Worm (Caenorhabditis elegans) whole organism, late embryonic: Measurements from ENCODE around the gene srz-10.

Source experiments
- C08G9.2 ChIP-seq: sonication (generic microtip); optimal IDR thresholded peaks from 2 replicates; lab custom pipeline; 2016; ENCODE audit warnings: mild to moderate bottlenecking, missing genetic modification characterization, moderate library complexity, missing compliant biosample characterization
- C38D4.7 ChIP-seq: fragments of 200-800 bp; sonication (Bioruptor generic); optimal IDR thresholded peaks from 2 replicates; lab custom pipeline; 2018; ENCODE audit warnings: mild to moderate bottlenecking, missing genetic modification characterization, moderate library complexity, missing compliant biosample characterization
- F13H6.1 ChIP-seq: sonication (generic microtip); optimal IDR thresholded peaks from 2 replicates; lab custom pipeline; 2016; ENCODE audit warnings: missing genetic modification characterization, missing compliant biosample characterization
- K09A11.1 ChIP-seq: sonication (generic microtip); optimal IDR thresholded peaks from 2 replicates; lab custom pipeline; 2017; ENCODE audit warnings: antibody characterized with exemption, mild to moderate bottlenecking, missing genetic modification characterization, missing compliant biosample characterization; ENCODE audit not compliant: insufficient read depth
- ceh-14 ChIP-seq: sonication (generic microtip); optimal IDR thresholded peaks from 2 replicates; lab custom pipeline; 2016; ENCODE audit warnings: missing genotype, missing genetic modification characterization, missing compliant biosample characterization
- ceh-18 ChIP-seq: sonication (generic microtip); optimal IDR thresholded peaks from 2 replicates; lab custom pipeline; 2016; ENCODE audit warnings: missing genetic modification characterization, missing compliant biosample characterization
- ceh-19 ChIP-seq: fragments of 200-800 bp; sonication (Bioruptor generic); optimal IDR thresholded peaks from 2 replicates; lab custom pipeline; 2018; ENCODE audit warnings: mild to moderate bottlenecking, missing genetic modification characterization, missing compliant biosample characterization
- ceh-24 ChIP-seq: sonication (generic microtip); optimal IDR thresholded peaks from 2 replicates; lab custom pipeline; 2016; ENCODE audit warnings: mild to moderate bottlenecking, missing genetic modification characterization, missing compliant biosample characterization
- ceh-31 ChIP-seq: sonication (generic microtip); optimal IDR thresholded peaks from 2 replicates; lab custom pipeline; 2016; ENCODE audit warnings: missing genetic modification characterization, missing compliant biosample characterization
- ceh-34 ChIP-seq: sonication (generic microtip); optimal IDR thresholded peaks from 2 replicates; lab custom pipeline; 2016; ENCODE audit warnings: mild to moderate bottlenecking, missing genetic modification characterization, missing compliant biosample characterization
- ceh-45 ChIP-seq: fragments of 200-800 bp; sonication (Bioruptor generic); IDR thresholded peaks from 2 replicates; pipeline ENCODE4 v1.3.6; 2022; ENCODE audit warnings: missing genetic modification reagents, missing genetic modification characterization, missing compliant biosample characterization
- ceh-48 ChIP-seq: sonication (generic microtip); optimal IDR thresholded peaks from 2 replicates; lab custom pipeline; 2016; ENCODE audit warnings: missing genetic modification characterization, inconsistent platforms, missing compliant biosample characterization
- ceh-6 ChIP-seq: fragments of 200-800 bp; sonication (Bioruptor generic); optimal IDR thresholded peaks from 2 replicates; lab custom pipeline; 2018; ENCODE audit warnings: mild to moderate bottlenecking, missing genetic modification characterization, missing compliant biosample characterization
- dve-1 ChIP-seq: sonication (generic microtip); optimal IDR thresholded peaks from 2 replicates; lab custom pipeline; 2017; ENCODE audit warnings: antibody characterized with exemption, mild to moderate bottlenecking, missing genetic modification characterization, missing compliant biosample characterization
- ets-4 ChIP-seq: sonication (generic microtip); optimal IDR thresholded peaks from 2 replicates; lab custom pipeline; 2016; ENCODE audit warnings: missing genetic modification characterization, missing compliant biosample characterization
- fkh-6 ChIP-seq: sonication (generic microtip); optimal IDR thresholded peaks from 2 replicates; lab custom pipeline; 2016; ENCODE audit warnings: missing genetic modification characterization, missing compliant biosample characterization
- gmeb-2 ChIP-seq: sonication (generic microtip); optimal IDR thresholded peaks from 2 replicates; lab custom pipeline; 2016; ENCODE audit warnings: missing genetic modification characterization, inconsistent platforms, missing compliant biosample characterization
- hlh-13 ChIP-seq: fragments of 200-800 bp; sonication (Bioruptor generic); optimal IDR thresholded peaks from 2 replicates; lab custom pipeline; 2018; ENCODE audit warnings: mild to moderate bottlenecking, missing genetic modification characterization, missing compliant biosample characterization
- hlh-15 ChIP-seq: sonication (generic microtip); optimal IDR thresholded peaks from 2 replicates; lab custom pipeline; 2016; ENCODE audit warnings: missing genetic modification characterization, missing compliant biosample characterization
- hlh-6 ChIP-seq: sonication (generic microtip); optimal IDR thresholded peaks from 2 replicates; lab custom pipeline; 2016; ENCODE audit warnings: missing genotype, missing genetic modification characterization, missing compliant biosample characterization
- lim-6 ChIP-seq: sonication (generic microtip); optimal IDR thresholded peaks from 2 replicates; lab custom pipeline; 2016; ENCODE audit warnings: missing genetic modification characterization, missing compliant biosample characterization
- lin-11 ChIP-seq: fragments of 200-800 bp; sonication (Bioruptor generic); optimal IDR thresholded peaks from 2 replicates; lab custom pipeline; 2018; ENCODE audit warnings: mild to moderate bottlenecking, missing genetic modification characterization, missing compliant biosample characterization
- madf-2 ChIP-seq: sonication (generic microtip); optimal IDR thresholded peaks from 2 replicates; lab custom pipeline; 2017; ENCODE audit warnings: missing genetic modification characterization, missing compliant biosample characterization
- nhr-11 ChIP-seq: fragments of 150-350 bp; optimal IDR thresholded peaks from 2 replicates; lab custom pipeline; 2014; ENCODE audit warnings: missing biosample characterization, missing genetic modification characterization
- nhr-232 ChIP-seq: sonication (generic microtip); optimal IDR thresholded peaks from 2 replicates; lab custom pipeline; 2016; ENCODE audit warnings: missing genetic modification characterization, missing compliant biosample characterization
- npax-4 ChIP-seq: sonication (generic microtip); optimal IDR thresholded peaks from 2 replicates; lab custom pipeline; 2016; ENCODE audit warnings: missing genetic modification characterization, missing compliant biosample characterization
- odd-2 ChIP-seq: sonication (generic microtip); optimal IDR thresholded peaks from 2 replicates; lab custom pipeline; 2017; ENCODE audit warnings: antibody characterized with exemption, mild to moderate bottlenecking, missing genetic modification characterization, missing compliant biosample characterization
- pag-3 ChIP-seq: sonication (generic microtip); optimal IDR thresholded peaks from 2 replicates; lab custom pipeline; 2016; ENCODE audit warnings: missing compliant biosample characterization, missing genetic modification characterization, borderline replicate concordance
- pat-9 ChIP-seq: fragments of 200-800 bp; sonication (Bioruptor generic); optimal IDR thresholded peaks from 2 replicates; lab custom pipeline; 2018; ENCODE audit warnings: mild to moderate bottlenecking, missing genetic modification characterization, moderate library complexity, missing compliant biosample characterization
- pha-4 ChIP-seq: fragments of 150-350 bp; optimal IDR thresholded peaks from 2 replicates; lab custom pipeline; 2018; ENCODE audit warnings: missing biosample characterization, missing genetic modification reagents, missing genetic modification characterization
- pqm-1 ChIP-seq: sonication (generic microtip); optimal IDR thresholded peaks from 2 replicates; lab custom pipeline; 2016; ENCODE audit warnings: missing genetic modification characterization, missing compliant biosample characterization
- pros-1 ChIP-seq: fragments of 150-350 bp; optimal IDR thresholded peaks from 2 replicates; lab custom pipeline; 2014; ENCODE audit warnings: missing biosample characterization, missing genetic modification reagents, missing genetic modification characterization
- rnt-1 ChIP-seq: sonication (generic microtip); optimal IDR thresholded peaks from 2 replicates; lab custom pipeline; 2016; ENCODE audit warnings: missing genetic modification characterization, missing compliant biosample characterization
- sdc-2 ChIP-seq: sonication (generic microtip); optimal IDR thresholded peaks from 2 replicates; lab custom pipeline; 2016; ENCODE audit warnings: missing genotype, missing genetic modification characterization, missing compliant biosample characterization
- ttx-3 ChIP-seq: sonication (generic microtip); optimal IDR thresholded peaks from 2 replicates; lab custom pipeline; 2016; ENCODE audit warnings: missing genetic modification reagents, missing genetic modification characterization, missing compliant biosample characterization
- unc-42 ChIP-seq: sonication (generic microtip); optimal IDR thresholded peaks from 2 replicates; lab custom pipeline; 2016; ENCODE audit warnings: missing genotype, missing genetic modification characterization, missing compliant biosample characterization
- unc-55 ChIP-seq: sonication (generic microtip); optimal IDR thresholded peaks from 2 replicates; lab custom pipeline; 2017; ENCODE audit warnings: missing biosample characterization, missing genetic modification reagents, missing genetic modification characterization
- unc-86 ChIP-seq: sonication (generic microtip); optimal IDR thresholded peaks from 2 replicates; lab custom pipeline; 2016; ENCODE audit warnings: missing genetic modification characterization, missing compliant biosample characterization
- zip-5 ChIP-seq: sonication (generic microtip); optimal IDR thresholded peaks from 2 replicates; lab custom pipeline; 2016; ENCODE audit warnings: missing genetic modification characterization, missing compliant biosample characterization
- ztf-16 ChIP-seq: sonication (generic microtip); optimal IDR thresholded peaks from 2 replicates; lab custom pipeline; 2017; ENCODE audit warnings: missing genetic modification characterization, missing compliant biosample characterization

srz-10 gene

DNA sequence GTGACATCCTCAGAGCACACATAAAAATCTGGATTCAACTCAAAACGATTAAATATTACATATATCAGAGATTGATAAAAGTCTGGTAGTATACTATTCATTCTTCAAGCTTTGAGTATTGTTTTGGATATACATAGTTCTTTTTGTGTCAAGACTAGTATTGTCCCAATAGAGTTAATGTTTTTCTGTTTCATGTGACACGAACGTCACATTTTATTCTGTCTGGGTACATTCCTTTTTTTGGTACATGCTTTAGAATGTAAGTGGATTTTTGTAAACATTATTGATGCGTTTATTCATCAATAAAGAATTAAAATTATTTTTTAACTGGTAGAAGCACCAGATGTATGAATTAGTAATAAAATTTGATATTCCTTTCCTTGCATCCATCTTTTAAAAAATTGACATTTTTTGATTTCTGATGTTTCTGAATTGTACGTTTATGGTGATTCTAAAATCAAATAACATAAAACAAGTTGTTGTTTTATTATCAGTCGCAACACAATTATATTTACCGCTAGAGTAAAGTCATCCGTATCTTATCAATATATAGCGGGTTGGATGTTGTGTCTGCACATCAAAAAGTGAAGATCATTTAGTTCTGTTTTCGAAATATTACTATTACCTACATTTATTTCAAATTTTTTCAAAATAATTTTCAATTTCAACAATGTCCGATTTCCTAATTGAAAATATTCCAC lies 7.1 kb upstream of the srz-10 start, which contains the start of the genes srt-22 and nhr-246:
TSS of gene srt-22 (minus strand) at position 101 of the 701 bp plus-strand sequence.
TSS of gene nhr-246 (plus strand) at position 651 of the 701 bp plus-strand sequence.
- TF ChIP-seq lin-11 (tag; lab: Kevin White, UChicago) (no peak), ceh-48 (tag; lab: Kevin White, UChicago) (no peak), unc-55 (GFP tag; lab: Kevin White, UChicago) (no peak), F13H6.1 (tag; lab: Kevin White, UChicago) (no peak), ets-4 (tag; lab: Kevin White, UChicago) (no peak), K09A11.1 (tag; lab: Kevin White, UChicago) (no peak), pros-1 (no peak), fkh-6 (no peak), ceh-18 (tag; lab: Kevin White, UChicago) (no peak), hlh-15 (tag; lab: Kevin White, UChicago) (no peak), C08G9.2 (tag; lab: Kevin White, UChicago) (no peak), nhr-11 (tag; lab: Kevin White, UChicago) (no peak), madf-2 (no peak), odd-2 (tag; lab: Kevin White, UChicago) (no peak), pqm-1 (tag; lab: Kevin White, UChicago) (no peak)
- TF ChIP-seq, all 69 proteins: peak for 0

- no peak for TF ChIP-seq dve-1 (tag; lab: Kevin White, UChicago)
- no peak for TF ChIP-seq ceh-6 (GFP tag; lab: Kevin White, UChicago)
- TF ChIP-seq hlh-13 (GFP tag; lab: Kevin White, UChicago), result no peak
- no peak for TF ChIP-seq pha-4
- no peak for TF ChIP-seq C38D4.7 (GFP tag; lab: Kevin White, UChicago)
These were observed 4.6 kb upstream of the srz-10 start for ce11 chrV:15313529-15313928.

DNA sequence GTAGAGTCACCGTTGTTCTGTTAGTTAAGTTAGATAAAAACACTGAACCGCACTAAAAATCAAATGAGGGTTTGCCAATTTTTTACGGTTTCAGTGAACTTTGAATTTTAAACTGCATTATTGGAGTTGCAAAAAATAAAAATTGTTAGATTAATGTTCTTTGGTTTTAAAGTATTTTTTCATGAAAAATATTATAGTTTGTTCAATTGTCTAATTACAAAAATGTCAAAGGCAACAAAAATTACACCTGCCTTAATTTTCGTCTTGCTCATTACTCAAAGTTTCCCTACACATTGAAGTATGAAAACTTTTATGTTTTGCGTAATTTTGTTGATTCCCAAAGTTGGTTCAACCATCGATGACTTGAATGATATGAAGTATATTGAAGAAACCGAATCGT lies 1.9 kb upstream of the srz-10 start, which contains the start of gene irld-62:
TSS of gene irld-62 (plus strand) at position 301 of the 400 bp plus-strand sequence.
- TF ChIP-seq dve-1 (tag; lab: Kevin White, UChicago) (no peak), pros-1 (no peak), npax-4 (tag; lab: Kevin White, UChicago) (no peak), ceh-48 (tag; lab: Kevin White, UChicago) (no peak), gmeb-2 (tag; lab: Kevin White, UChicago) (no peak), rnt-1 (tag; lab: Kevin White, UChicago) (no peak), pha-4 (no peak), pag-3 (no peak), zip-5 (tag; lab: Kevin White, UChicago) (no peak), ttx-3 (tag; lab: Kevin White, UChicago) (no peak), sdc-2 (tag; lab: Kevin White, UChicago) (no peak)

DNA sequence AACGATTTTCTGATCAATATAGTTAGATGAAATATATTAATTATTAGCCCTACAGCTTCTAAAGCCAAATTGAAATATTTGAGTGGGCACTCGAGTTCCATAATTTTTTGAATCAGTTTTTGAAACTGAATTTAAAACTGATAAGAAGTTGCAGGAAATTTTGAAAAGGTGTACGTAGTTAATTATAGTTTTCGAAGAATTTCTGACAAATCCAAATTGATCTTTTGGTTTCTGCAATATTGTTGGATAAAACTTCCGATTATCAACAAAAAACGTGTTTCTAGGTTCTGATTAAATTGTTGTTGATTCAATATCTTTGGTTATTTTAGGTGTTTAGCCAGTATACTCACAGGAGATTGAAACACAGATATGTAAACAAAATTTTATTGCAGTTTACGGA lies 2.2 kb downstream of the srz-10 start, which contains the start of gene T26H8.4:
TSS of gene T26H8.4 (minus strand) at position 101 of the 400 bp plus-strand sequence.
- TF ChIP-seq ceh-19, result no peak
- TF ChIP-seq lim-6, result no peak
- no peak for TF ChIP-seq C38D4.7 (GFP tag; lab: Kevin White, UChicago)
- TF ChIP-seq ceh-24 (tag; lab: Kevin White, UChicago), result no peak
- no peak for TF ChIP-seq unc-86 (tag; lab: Kevin White, UChicago)
- TF ChIP-seq ztf-16, result no peak
- no peak for TF ChIP-seq lin-11 (tag; lab: Kevin White, UChicago)

- no peak for TF ChIP-seq C08G9.2 (tag; lab: Kevin White, UChicago)
- TF ChIP-seq ceh-45, result no peak
- no peak for TF ChIP-seq hlh-6 (tag; lab: Kevin White, UChicago)
- TF ChIP-seq ceh-31, result no peak
- no peak for TF ChIP-seq rnt-1 (tag; lab: Kevin White, UChicago)
- TF ChIP-seq nhr-232 (tag; lab: Kevin White, UChicago), result no peak
- no peak for TF ChIP-seq unc-55 (GFP tag; lab: Kevin White, UChicago)
- no peak for TF ChIP-seq ceh-6 (GFP tag; lab: Kevin White, UChicago)
- TF ChIP-seq pat-9 (tag; lab: Kevin White, UChicago), result no peak
- no peak for TF ChIP-seq ceh-14 (tag; lab: Kevin White, UChicago)
- no peak for TF ChIP-seq ceh-34 (tag; lab: Kevin White, UChicago)
- TF ChIP-seq unc-42 (tag; lab: Kevin White, UChicago), result no peak
- no peak for TF ChIP-seq odd-2 (tag; lab: Kevin White, UChicago)
- no peak for TF ChIP-seq pqm-1 (tag; lab: Kevin White, UChicago)
- no peak for TF ChIP-seq C38D4.7 (GFP tag; lab: Kevin White, UChicago)
- no peak for TF ChIP-seq npax-4 (tag; lab: Kevin White, UChicago)
These were observed 3.4 kb downstream of the srz-10 start, which contains the start of gene T26H8.5 for ce11 chrV:15305502-15305901. Gene T26H8.5 (minus strand): TSS chrV:15305602.
